Fruit fly (Drosophila melanogaster) whole organism, embryonic: ENCODE results near the gene CG6330.

ENCODE experiments used
- Atf6 ChIP-seq: fragments of 200-800 bp; sonication (Bioruptor generic); IDR thresholded peaks from 2 replicates; pipeline ENCODE4 v1.3.6; 2022; ENCODE audit warnings: missing biosample characterization, missing genetic modification characterization
- Awh ChIP-seq: fragments of 200-800 bp; sonication (Bioruptor generic); IDR thresholded peaks from 2 replicates; pipeline ENCODE4, ENCODE4 v1.3.6; 2022; ENCODE audit warnings: missing biosample characterization, missing genetic modification characterization
- Bdp1 ChIP-seq: fragments of 200-800 bp; sonication (Bioruptor generic); optimal IDR thresholded peaks from 3 replicates; lab custom pipeline; 2016; ENCODE audit warnings: missing biosample characterization, missing genetic modification characterization
- Blimp-1 ChIP-seq: fragments of 200-800 bp; sonication (Bioruptor generic); optimal IDR thresholded peaks from 3 replicates; lab custom pipeline; 2018; ENCODE audit warnings: missing biosample characterization, missing genetic modification characterization, mild to moderate bottlenecking, moderate library complexity, missing genetic modification reagents
- CG10462 ChIP-seq: fragments of 200-800 bp; sonication (Bioruptor generic); optimal IDR thresholded peaks from 2 replicates; lab custom pipeline; 2016; ENCODE audit warnings: missing biosample characterization, missing genetic modification characterization
- CG10959 ChIP-seq: fragments of 200-800 bp; sonication (Bioruptor generic); IDR thresholded peaks from 2 replicates; pipeline ENCODE4 v1.3.6; 2022; ENCODE audit warnings: missing biosample characterization, missing genetic modification characterization
- CG12391 ChIP-seq: fragments of 200-800 bp; sonication (Bioruptor generic); optimal IDR thresholded peaks from 3 replicates; lab custom pipeline; 2018; ENCODE audit warnings: missing biosample characterization, mild to moderate bottlenecking, missing genetic modification characterization, moderate library complexity
- CG13424 ChIP-seq: fragments of 200-800 bp; sonication (Bioruptor generic); optimal IDR thresholded peaks from 2 replicates; lab custom pipeline; 2019; ENCODE audit warnings: missing biosample characterization, mild to moderate bottlenecking, missing genetic modification characterization, moderate library complexity
- CG13894 ChIP-seq: fragments of 200-800 bp; sonication (Bioruptor generic); optimal IDR thresholded peaks from 3 replicates; lab custom pipeline; 2018; ENCODE audit warnings: missing biosample characterization, mild to moderate bottlenecking, missing genetic modification characterization, moderate library complexity
- CG1602 ChIP-seq: fragments of 200-800 bp; sonication (Bioruptor generic); optimal IDR thresholded peaks from 3 replicates; lab custom pipeline; 2016; ENCODE audit warnings: missing biosample characterization, missing genetic modification characterization
- CG17361 ChIP-seq: fragments of 200-800 bp; sonication (Bioruptor generic); IDR thresholded peaks from 3 replicates; pipeline ENCODE4 v1.3.6; 2022; ENCODE audit warnings: missing biosample characterization, missing genetic modification characterization
- CG17829 ChIP-seq: fragments of 200-800 bp; optimal IDR thresholded peaks from 2 replicates; lab custom pipeline; 2019; ENCODE audit warnings: missing biosample characterization, mild to moderate bottlenecking, missing genetic modification characterization, moderate library complexity
- CG2129 ChIP-seq: fragments of 200-800 bp; sonication (Bioruptor generic); IDR thresholded peaks from 2 replicates; pipeline ENCODE4 v1.3.6; 2022; ENCODE audit warnings: missing biosample characterization, missing genetic modification characterization; ENCODE audit not compliant: partially characterized antibody
- CG2202 ChIP-seq: fragments of 200-800 bp; sonication (Bioruptor generic); optimal IDR thresholded peaks from 2 replicates; lab custom pipeline; 2018; ENCODE audit warnings: missing biosample characterization, mild to moderate bottlenecking, missing genetic modification characterization
- CG30403 ChIP-seq: fragments of 200-800 bp; sonication (Bioruptor generic); optimal IDR thresholded peaks from 3 replicates; lab custom pipeline; 2016; ENCODE audit warnings: missing biosample characterization, missing genetic modification characterization
- CG31224 ChIP-seq: fragments of 200-800 bp; sonication (Bioruptor generic); IDR thresholded peaks from 2 replicates; pipeline ENCODE4 v1.3.6; 2022; ENCODE audit warnings: missing biosample characterization, missing genetic modification characterization
- CG32532 ChIP-seq: fragments of 200-800 bp; sonication (Bioruptor generic); IDR thresholded peaks from 2 replicates; pipeline ENCODE4 v1.3.6; 2022; ENCODE audit warnings: missing biosample characterization, missing genetic modification characterization
- CG32772 ChIP-seq: fragments of 200-800 bp; sonication (Bioruptor generic); IDR thresholded peaks from 2 replicates; pipeline ENCODE4 v1.3.6; 2022; ENCODE audit warnings: missing biosample characterization, missing genetic modification characterization
- CG34376 ChIP-seq: fragments of 200-800 bp; sonication (Bioruptor generic); optimal IDR thresholded peaks from 2 replicates; lab custom pipeline; 2018; ENCODE audit warnings: missing biosample characterization, mild to moderate bottlenecking, missing genetic modification characterization
- CG4730 ChIP-seq: fragments of 200-800 bp; sonication (Bioruptor generic); IDR thresholded peaks from 2 replicates; pipeline ENCODE4 v1.3.6; 2022; ENCODE audit warnings: missing biosample characterization, missing genetic modification characterization
- CG6272 ChIP-seq: fragments of 200-800 bp; sonication (Bioruptor generic); IDR thresholded peaks from 2 replicates; pipeline ENCODE4 v1.3.6; 2022; ENCODE audit warnings: missing biosample characterization, missing genetic modification characterization
- CG6689 ChIP-seq: fragments of 200-800 bp; sonication (Bioruptor generic); IDR thresholded peaks from 2 replicates; pipeline ENCODE4 v1.3.6; 2022; ENCODE audit warnings: missing biosample characterization, missing genetic modification characterization
- CG6854 ChIP-seq: fragments of 200-800 bp; sonication (Bioruptor generic); optimal IDR thresholded peaks from 3 replicates; lab custom pipeline; 2017; ENCODE audit warnings: missing biosample characterization, mild to moderate bottlenecking, missing genetic modification characterization
- CG7556 ChIP-seq: fragments of 200-800 bp; sonication (Bioruptor generic); optimal IDR thresholded peaks from 2 replicates; lab custom pipeline; 2017; ENCODE audit warnings: missing biosample characterization, mild to moderate bottlenecking, missing genetic modification characterization
- CG7839 ChIP-seq: fragments of 200-800 bp; sonication (Bioruptor generic); optimal IDR thresholded peaks from 3 replicates; lab custom pipeline; 2018; ENCODE audit warnings: missing biosample characterization, mild to moderate bottlenecking, missing genetic modification characterization, moderate library complexity
- CG8359 ChIP-seq: fragments of 200-800 bp; sonication (Bioruptor generic); optimal IDR thresholded peaks from 2 replicates; lab custom pipeline; 2017; ENCODE audit warnings: missing biosample characterization, mild to moderate bottlenecking, missing genetic modification characterization, borderline replicate concordance
- CG9437 ChIP-seq: fragments of 200-800 bp; sonication (Bioruptor generic); optimal IDR thresholded peaks from 2 replicates; lab custom pipeline; 2018; ENCODE audit warnings: missing biosample characterization, mild to moderate bottlenecking, missing genetic modification characterization
- E2f2 ChIP-seq: fragments of 200-800 bp; sonication (Bioruptor generic); IDR thresholded peaks from 2 replicates; pipeline ENCODE4 v1.3.6; 2022; ENCODE audit warnings: missing biosample characterization, missing genetic modification characterization
- HmgZ ChIP-seq: fragments of 200-800 bp; sonication (Bioruptor generic); optimal IDR thresholded peaks from 2 replicates; lab custom pipeline; 2018; ENCODE audit warnings: missing biosample characterization, mild to moderate bottlenecking, missing genetic modification characterization
- Lim3 ChIP-seq: fragments of 200-800 bp; sonication (Bioruptor generic); IDR thresholded peaks from 2 replicates; pipeline ENCODE4 v1.3.6; 2022; ENCODE audit warnings: missing biosample characterization, missing genetic modification characterization
- Nf-YB ChIP-seq: fragments of 200-800 bp; sonication (Bioruptor generic); optimal IDR thresholded peaks from 3 replicates; lab custom pipeline; 2019; ENCODE audit warnings: missing biosample characterization, mild to moderate bottlenecking, missing genetic modification characterization, moderate library complexity
- Rfx ChIP-seq: fragments of 200-800 bp; sonication (Bioruptor generic); IDR thresholded peaks from 2 replicates; pipeline ENCODE4 v1.3.6; 2022; ENCODE audit warnings: missing biosample characterization, missing genetic modification characterization
- Ssrp ChIP-seq: fragments of 200-800 bp; sonication (Bioruptor generic); optimal IDR thresholded peaks from 2 replicates; lab custom pipeline; 2018; ENCODE audit warnings: missing biosample characterization, mild to moderate bottlenecking, missing genetic modification characterization, moderate library complexity
- Xbp1 ChIP-seq: fragments of 200-800 bp; sonication (Bioruptor generic); optimal IDR thresholded peaks from 3 replicates; lab custom pipeline; 2016; ENCODE audit warnings: missing biosample characterization, mild to moderate bottlenecking, missing genetic modification characterization
- al ChIP-seq: fragments of 200-800 bp; sonication (Bioruptor generic); IDR thresholded peaks from 2 replicates; pipeline ENCODE4 v1.3.6; 2022; ENCODE audit warnings: missing biosample characterization, missing genetic modification characterization
- croc ChIP-seq: fragments of 200-800 bp; sonication (Bioruptor generic); conservative IDR thresholded peaks from 3 replicates; pipeline ENCODE4 v1.3.6; 2022; ENCODE audit warnings: missing biosample characterization, missing genetic modification characterization
- gcm ChIP-seq: fragments of 200-800 bp; sonication (Bioruptor generic); optimal IDR thresholded peaks from 2 replicates; lab custom pipeline; 2019; ENCODE audit warnings: missing biosample characterization, mild to moderate bottlenecking, missing genetic modification characterization, moderate library complexity
- gem ChIP-seq: fragments of 200-800 bp; sonication (Bioruptor generic); optimal IDR thresholded peaks from 2 replicates; lab custom pipeline; 2019; ENCODE audit warnings: missing biosample characterization, mild to moderate bottlenecking, missing genetic modification characterization, moderate library complexity
- gfzf ChIP-seq: fragments of 200-800 bp; sonication (Bioruptor generic); optimal IDR thresholded peaks from 2 replicates; lab custom pipeline; 2016; ENCODE audit warnings: missing biosample characterization, mild to moderate bottlenecking, missing genetic modification characterization, moderate library complexity
- grn ChIP-seq: fragments of 200-800 bp; sonication (Bioruptor generic); optimal IDR thresholded peaks from 3 replicates; lab custom pipeline; 2017; ENCODE audit warnings: missing biosample characterization, missing genetic modification characterization
- ham ChIP-seq: fragments of 200-800 bp; sonication (Bioruptor generic); IDR thresholded peaks from 2 replicates; pipeline ENCODE4 v1.3.6; 2022; ENCODE audit warnings: missing biosample characterization, missing genetic modification characterization
- kay ChIP-seq: fragments of 200-800 bp; sonication (Bioruptor generic); optimal IDR thresholded peaks from 2 replicates; lab custom pipeline; 2016; ENCODE audit warnings: missing biosample characterization, missing genetic modification characterization
- knrl ChIP-seq: fragments of 200-800 bp; sonication (Bioruptor generic); IDR thresholded peaks from 3 replicates; pipeline ENCODE4 v1.3.6; 2022; ENCODE audit warnings: missing biosample characterization, missing genetic modification characterization; ENCODE audit not compliant: partially characterized antibody
- pita ChIP-seq: fragments of 200-800 bp; sonication (Bioruptor generic); optimal IDR thresholded peaks from 2 replicates; lab custom pipeline; 2017; ENCODE audit warnings: missing biosample characterization, mild to moderate bottlenecking, missing genetic modification characterization
- sc ChIP-seq, 3 experiments: fragments of >200 bp in 2 of 3; fragments of 200-800 bp in 1 of 3; sonication (Bioruptor generic) in 1 of 3; optimal IDR thresholded peaks; 2 replicates in 2 of 3; 3 replicates in 1 of 3; lab custom pipeline; 2017; ENCODE audit warnings: mild to moderate bottlenecking in 1 of 3, missing biosample characterization in 1 of 3, missing genetic modification characterization in 1 of 3, missing genetic modification reagents in 1 of 3
- slbo ChIP-seq: fragments of 200-800 bp; sonication (Bioruptor generic); IDR thresholded peaks from 2 replicates; pipeline ENCODE4 v1.3.6; 2022; ENCODE audit warnings: missing biosample characterization, missing genetic modification characterization
- trem ChIP-seq: fragments of 200-800 bp; optimal IDR thresholded peaks from 3 replicates; lab custom pipeline; 2019; ENCODE audit warnings: missing biosample characterization, mild to moderate bottlenecking, missing genetic modification characterization, moderate library complexity
- zen2 ChIP-seq: fragments of 200-800 bp; sonication (Bioruptor generic); IDR thresholded peaks from 3 replicates; pipeline ENCODE4 v1.3.6; 2022; ENCODE audit warnings: missing biosample characterization, missing genetic modification characterization; ENCODE audit not compliant: partially characterized antibody

Gene CG6330

DNA sequence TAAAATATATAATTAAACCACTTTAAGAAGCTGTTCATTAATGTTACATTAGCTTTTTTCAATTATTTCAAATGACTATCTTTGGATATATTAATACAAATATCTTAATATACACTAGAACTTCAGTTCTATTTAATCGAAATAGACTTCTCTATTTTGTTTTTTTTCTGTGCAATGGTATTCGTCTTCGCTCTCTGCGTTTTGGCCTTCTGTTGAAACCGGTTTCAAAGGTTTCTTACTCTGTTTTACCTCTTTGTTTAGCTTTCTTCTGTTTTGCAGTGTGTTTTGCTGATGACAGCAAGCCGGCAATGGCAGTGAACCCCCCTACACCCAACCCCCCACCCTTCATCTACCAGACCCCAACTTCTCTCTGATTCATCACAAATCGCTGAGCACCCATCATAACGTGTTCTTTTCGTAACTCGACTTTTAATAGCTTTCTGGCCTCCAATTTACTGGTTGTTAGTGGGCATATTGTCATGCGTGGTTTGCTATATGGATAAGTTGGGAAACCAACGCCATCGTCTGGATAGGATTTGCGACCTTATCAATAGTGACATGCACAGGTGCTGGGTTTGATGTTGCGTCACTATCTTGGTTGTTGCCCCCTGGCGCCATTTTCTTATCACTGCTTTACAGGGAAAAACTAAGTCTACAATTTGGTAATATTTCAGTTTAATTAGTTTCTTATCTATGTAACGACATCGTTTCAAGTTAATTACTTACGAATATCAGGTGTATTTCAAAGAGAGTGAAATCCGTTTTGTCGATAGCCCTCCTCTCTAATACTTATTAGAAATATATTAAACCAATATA is 10.7 kb upstream of the CG6330 start (continued):
- TF ChIP-seq pita (GFP tag; lab: Kevin White, UChicago) = no peak
- TF ChIP-seq gem (tag; lab: Kevin White, UChicago) = peak; percentile 61
- peak; percentile 53 for TF ChIP-seq grn (GFP tag; lab: Kevin White, UChicago)
- TF ChIP-seq HmgZ = no peak
- TF ChIP-seq CG2202 = no peak
- TF ChIP-seq ham (GFP tag; lab: Robert Waterston, UW) = no peak
- peak; percentile 37 for TF ChIP-seq CG7839 (tag; lab: Kevin White, UChicago)
- 0 out of 2 replicates have a peak, but pooled peaks have one; percentile 16 for TF ChIP-seq E2f2 (GFP tag; lab: Robert Waterston, UW)
- peak; percentile 41 for TF ChIP-seq CG34376
- TF ChIP-seq CG8359 = no peak
- TF ChIP-seq knrl (GFP tag; lab: Robert Waterston, UW) = no peak
- TF ChIP-seq CG17361 (GFP tag; lab: Robert Waterston, UW) = peak; percentile 52; the same call in 2 of the 3 replicates
- peak; percentile 20 for TF ChIP-seq kay (GFP tag; lab: Kevin White, UChicago)
- peak; percentile 50 for TF ChIP-seq CG13424
- TF ChIP-seq CG2129 = no peak
- TF ChIP-seq zen2 (GFP tag; lab: Robert Waterston, UW) = no peak
- TF ChIP-seq CG1602 (GFP tag; lab: Kevin White, UChicago) = no peak
- TF ChIP-seq CG32772 = no peak
- 0 out of 2 replicates have a peak, but pooled peaks have one; percentile 32 for TF ChIP-seq Atf6 (GFP tag; lab: Robert Waterston, UW)
- TF ChIP-seq CG31224 (GFP tag; lab: Robert Waterston, UW) = peak; percentile 76
- no peak for TF ChIP-seq CG4730 (GFP tag; lab: Robert Waterston, UW)
- no peak for TF ChIP-seq Bdp1 (GFP tag; lab: Kevin White, UChicago)
- no peak for TF ChIP-seq gfzf (GFP tag; lab: Kevin White, UChicago)
- TF ChIP-seq CG32532 (GFP tag; lab: Robert Waterston, UW) = peak; percentile 50
- 0 out of 2 replicates have a peak, but pooled peaks have one; percentile 10 for TF ChIP-seq al
- TF ChIP-seq croc (GFP tag; lab: Robert Waterston, UW) = no peak
- TF ChIP-seq CG6854 = no peak
- TF ChIP-seq Lim3 (GFP tag; lab: Robert Waterston, UW) = peak; percentile 54; the same call in 1 of the 2 replicates
- TF ChIP-seq Blimp-1 (GFP tag; lab: Kevin White, UChicago) = peak; percentile 45
- no peak for TF ChIP-seq CG10462 (GFP tag; lab: Kevin White, UChicago)
- peak; percentile 48 for TF ChIP-seq Ssrp (tag; lab: Kevin White, UChicago)
- 0 out of 2 replicates have a peak, but pooled peaks have one; percentile 18 for TF ChIP-seq Awh (GFP tag; lab: Robert Waterston, UW)
- TF ChIP-seq CG7556 = no peak
- TF ChIP-seq sc (optimal IDR thresholded peaks at IDR 0.05; lab: Kevin White, UChicago) = no peak
- no peak for TF ChIP-seq sc (GFP tag; optimal IDR thresholded peaks at IDR 0.05; lab: Kevin White, UChicago)
- peak; percentile 4; the same call in 1 of the 2 replicates for TF ChIP-seq slbo
- peak; percentile 16 for TF ChIP-seq Xbp1 (GFP tag; lab: Kevin White, UChicago)
- peak; percentile 2 for TF ChIP-seq trem (tag; lab: Kevin White, UChicago)
- TF ChIP-seq Nf-YB (GFP tag; lab: Kevin White, UChicago) = peak; percentile 43
- TF ChIP-seq CG12391 (tag; lab: Kevin White, UChicago) = peak; percentile 58
- no peak for TF ChIP-seq CG6689 (GFP tag; lab: Robert Waterston, UW)
- TF ChIP-seq CG30403 = peak; percentile 24
- TF ChIP-seq CG10959 = no peak
- TF ChIP-seq CG9437 = no peak
- peak; percentile 11 for TF ChIP-seq CG17829
- TF ChIP-seq CG13894 (tag; lab: Kevin White, UChicago) = peak; percentile 37
- TF ChIP-seq gcm (GFP tag; lab: Kevin White, UChicago) = peak; percentile 21
- peak; percentile 7; the same call in 1 of the 2 replicates for TF ChIP-seq Rfx (GFP tag; lab: Robert Waterston, UW)
- no peak for TF ChIP-seq CG6272 (GFP tag; lab: Robert Waterston, UW)
